Worm (Caenorhabditis elegans) whole organism, L4/young adult: Measurements from ENCODE around the gene his-70.

Source experiments
- W03F9.2 ChIP-seq: fragments of 150-350 bp; optimal IDR thresholded peaks from 2 replicates; lab custom pipeline; 2014; ENCODE audit warnings: missing biosample characterization, missing genetic modification characterization
- him-1 ChIP-seq: sonication (generic microtip); optimal IDR thresholded peaks from 2 replicates; lab custom pipeline; 2016; ENCODE audit warnings: missing genotype, missing genetic modification reagents, missing genetic modification characterization, missing compliant biosample characterization

DNA sequence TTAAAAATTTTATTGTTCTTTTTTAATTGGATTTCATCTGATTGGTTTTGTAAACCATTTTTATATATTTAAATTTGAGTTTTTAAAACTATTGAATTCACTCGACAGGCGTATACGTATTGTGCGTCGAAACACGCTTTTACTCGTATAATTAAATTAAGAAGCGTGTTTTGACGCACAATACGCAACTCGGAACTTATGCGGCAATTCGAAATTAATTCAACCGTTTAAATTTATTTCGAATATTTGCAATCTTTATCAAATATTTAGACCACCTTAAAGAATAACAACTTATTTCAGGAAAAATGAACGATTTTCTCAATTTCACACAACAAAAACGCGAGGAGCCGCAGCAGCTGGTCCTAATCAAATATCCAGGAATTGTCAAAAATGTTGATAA is 38.1 kb downstream of the his-70 start, which contains the start of gene tftc-5:
- TF ChIP-seq him-1 (tag; lab: Kevin White, UChicago) = no peak
- no peak for TF ChIP-seq W03F9.2 (tag; lab: Kevin White, UChicago)
